Fruit fly (Drosophila melanogaster) whole organism, embryonic: ENCODE measurements around the gene ZAP3.

Experiments used
- Ada2b ChIP-seq: fragments of 200-800 bp; sonication (Bioruptor generic); IDR thresholded peaks from 2 replicates; pipeline ENCODE4 v1.3.6; 2022; ENCODE audit warnings: missing biosample characterization, missing genetic modification characterization
- CG1024 ChIP-seq: fragments of 200-800 bp; sonication (Bioruptor generic); IDR thresholded peaks from 2 replicates; pipeline ENCODE4 v1.3.6; 2022; ENCODE audit warnings: missing biosample characterization, missing genetic modification characterization
- CG12219 ChIP-seq: fragments of 200-800 bp; sonication (Bioruptor generic); optimal IDR thresholded peaks from 3 replicates; lab custom pipeline; 2018; ENCODE audit warnings: missing biosample characterization, mild to moderate bottlenecking, missing genetic modification characterization
- CG12236 ChIP-seq: fragments of 200-800 bp; sonication (Bioruptor generic); optimal IDR thresholded peaks from 2 replicates; lab custom pipeline; 2016; ENCODE audit warnings: missing biosample characterization, missing genetic modification characterization
- CG13775 ChIP-seq: fragments of 200-800 bp; sonication (Bioruptor generic); optimal IDR thresholded peaks from 3 replicates; lab custom pipeline; 2017; ENCODE audit warnings: missing biosample characterization, mild to moderate bottlenecking, missing genetic modification characterization
- CG14860 ChIP-seq: fragments of 200-800 bp; sonication (Bioruptor generic); IDR thresholded peaks from 3 replicates; pipeline ENCODE4 v1.3.6; 2022; ENCODE audit warnings: missing biosample characterization, missing genetic modification characterization; ENCODE audit not compliant: partially characterized antibody
- CG16813 ChIP-seq: fragments of 200-800 bp; sonication (Bioruptor generic); IDR thresholded peaks from 3 replicates; pipeline ENCODE4 v1.3.6; 2022; ENCODE audit warnings: missing biosample characterization, missing genetic modification characterization; ENCODE audit not compliant: partially characterized antibody
- CG17829 ChIP-seq: fragments of 200-800 bp; optimal IDR thresholded peaks from 2 replicates; lab custom pipeline; 2019; ENCODE audit warnings: missing biosample characterization, mild to moderate bottlenecking, missing genetic modification characterization, moderate library complexity
- CG18011 ChIP-seq: fragments of 200-800 bp; sonication (Bioruptor generic); optimal IDR thresholded peaks from 2 replicates; lab custom pipeline; 2017; ENCODE audit warnings: missing biosample characterization, missing genetic modification characterization, mild to moderate bottlenecking, moderate library complexity, missing genotype
- CG2712 ChIP-seq: fragments of 200-800 bp; optimal IDR thresholded peaks from 3 replicates; lab custom pipeline; 2019; ENCODE audit warnings: missing biosample characterization, mild to moderate bottlenecking, missing genetic modification characterization, moderate library complexity
- CG2875 ChIP-seq: fragments of 200-800 bp; sonication (Bioruptor generic); optimal IDR thresholded peaks from 2 replicates; lab custom pipeline; 2017; ENCODE audit warnings: missing biosample characterization, mild to moderate bottlenecking, missing genetic modification characterization, missing genetic modification reagents
- CG33557 ChIP-seq: fragments of 200-800 bp; sonication (Bioruptor generic); optimal IDR thresholded peaks from 2 replicates; lab custom pipeline; 2019; ENCODE audit warnings: missing biosample characterization, mild to moderate bottlenecking, missing genetic modification characterization, moderate library complexity
- CG4617 ChIP-seq: fragments of 200-800 bp; sonication (Bioruptor generic); optimal IDR thresholded peaks from 3 replicates; lab custom pipeline; 2016; ENCODE audit warnings: missing biosample characterization, missing genetic modification characterization, borderline replicate concordance
- CG5245 ChIP-seq: fragments of 200-800 bp; sonication (Bioruptor generic); optimal IDR thresholded peaks from 3 replicates; lab custom pipeline; 2016; ENCODE audit warnings: missing biosample characterization, missing genetic modification characterization
- CG7928 ChIP-seq: fragments of 200-800 bp; sonication (Bioruptor generic); optimal IDR thresholded peaks from 2 replicates; lab custom pipeline; 2017; ENCODE audit warnings: missing biosample characterization, mild to moderate bottlenecking, missing genetic modification characterization
- CG7963 ChIP-seq: fragments of 200-800 bp; sonication (Bioruptor generic); IDR thresholded peaks from 3 replicates; pipeline ENCODE4 v1.3.6; 2022; ENCODE audit warnings: missing biosample characterization, missing genetic modification characterization; ENCODE audit not compliant: partially characterized antibody
- CG9727 ChIP-seq: fragments of 200-800 bp; sonication (Bioruptor generic); optimal IDR thresholded peaks from 3 replicates; lab custom pipeline; 2017; ENCODE audit warnings: missing biosample characterization, mild to moderate bottlenecking, missing genetic modification characterization
- CG9817 ChIP-seq: fragments of 200-800 bp; sonication (Bioruptor generic); optimal IDR thresholded peaks from 2 replicates; lab custom pipeline; 2018; ENCODE audit warnings: missing biosample characterization, mild to moderate bottlenecking, missing genetic modification characterization, moderate library complexity
- CoRest ChIP-seq: fragments of 200-800 bp; sonication (Bioruptor generic); optimal IDR thresholded peaks from 3 replicates; lab custom pipeline; 2018; ENCODE audit warnings: missing biosample characterization, mild to moderate bottlenecking, missing genetic modification characterization, moderate library complexity
- Eip74EF ChIP-seq, 2 experiments: fragments of 200-800 bp in 1 of 2; fragments of >200 bp in 1 of 2; sonication (Bioruptor generic) in 1 of 2; optimal IDR thresholded peaks; 2 replicates each; lab custom pipeline; 2017 to 2019; ENCODE audit warnings: missing biosample characterization in 2 of 2, missing genetic modification characterization in 2 of 2, mild to moderate bottlenecking in 1 of 2, moderate library complexity in 1 of 2
- Elba2 ChIP-seq: fragments of 200-800 bp; sonication (Bioruptor generic); optimal IDR thresholded peaks from 3 replicates; lab custom pipeline; 2016; ENCODE audit warnings: missing biosample characterization, missing genetic modification characterization
- Hr3 ChIP-seq: fragments of 200-800 bp; sonication (Bioruptor generic); optimal IDR thresholded peaks from 3 replicates; lab custom pipeline; 2016; ENCODE audit warnings: missing biosample characterization, missing genetic modification characterization
- Meics ChIP-seq: fragments of 200-800 bp; sonication (Bioruptor generic); optimal IDR thresholded peaks from 2 replicates; lab custom pipeline; 2017; ENCODE audit warnings: missing biosample characterization, mild to moderate bottlenecking, missing genetic modification characterization
- NfI ChIP-seq: fragments of 200-800 bp; sonication (Bioruptor generic); optimal IDR thresholded peaks from 3 replicates; lab custom pipeline; 2018; ENCODE audit warnings: missing biosample characterization, mild to moderate bottlenecking, missing genetic modification characterization, moderate library complexity
- Rx ChIP-seq: fragments of 200-800 bp; sonication (Bioruptor generic); IDR thresholded peaks from 2 replicates; pipeline ENCODE4 v1.3.6; 2022; ENCODE audit warnings: missing biosample characterization, missing genetic modification characterization
- Side ChIP-seq: fragments of 200-800 bp; sonication (Bioruptor generic); optimal IDR thresholded peaks from 2 replicates; lab custom pipeline; 2016; ENCODE audit warnings: missing biosample characterization, missing genetic modification characterization
- Spps ChIP-seq: fragments of 200-800 bp; sonication (Bioruptor generic); optimal IDR thresholded peaks from 2 replicates; lab custom pipeline; 2018; ENCODE audit warnings: missing biosample characterization, mild to moderate bottlenecking, missing genetic modification characterization
- cato ChIP-seq: fragments of 200-800 bp; sonication (Bioruptor generic); optimal IDR thresholded peaks from 2 replicates; lab custom pipeline; 2016; ENCODE audit warnings: missing biosample characterization, missing genetic modification characterization, borderline replicate concordance
- chinmo ChIP-seq: fragments of 200-800 bp; sonication (Bioruptor generic); IDR thresholded peaks from 4 replicates; pipeline ENCODE4 v1.3.6; 2022; ENCODE audit warnings: missing biosample characterization, missing genetic modification characterization; ENCODE audit not compliant: partially characterized antibody
- ci ChIP-seq: fragments of 200-800 bp; sonication (Bioruptor generic); IDR thresholded peaks from 3 replicates; pipeline ENCODE4 v1.3.6; 2022; ENCODE audit warnings: missing biosample characterization, missing genetic modification characterization
- emc ChIP-seq: fragments of 200-800 bp; sonication (Bioruptor generic); optimal IDR thresholded peaks from 2 replicates; lab custom pipeline; 2016; ENCODE audit warnings: missing biosample characterization, missing genetic modification characterization
- eve ChIP-seq, 2 experiments: fragments of >200 bp; optimal IDR thresholded peaks; 2 replicates each; lab custom pipeline; 2017; ENCODE audit warnings: missing biosample characterization in 2 of 2, missing genetic modification characterization in 2 of 2
- fu2 ChIP-seq: fragments of 200-800 bp; sonication (Bioruptor generic); optimal IDR thresholded peaks from 2 replicates; lab custom pipeline; 2016; ENCODE audit warnings: missing biosample characterization, missing genetic modification characterization
- gcm ChIP-seq: fragments of 200-800 bp; sonication (Bioruptor generic); optimal IDR thresholded peaks from 2 replicates; lab custom pipeline; 2019; ENCODE audit warnings: missing biosample characterization, mild to moderate bottlenecking, missing genetic modification characterization, moderate library complexity
- grn ChIP-seq: fragments of 200-800 bp; sonication (Bioruptor generic); optimal IDR thresholded peaks from 3 replicates; lab custom pipeline; 2017; ENCODE audit warnings: missing biosample characterization, missing genetic modification characterization
- gsb ChIP-seq: fragments of 200-800 bp; sonication (Bioruptor generic); IDR thresholded peaks from 2 replicates; pipeline ENCODE4 v1.3.6; 2022; ENCODE audit warnings: missing biosample characterization, missing genetic modification characterization
- gt ChIP-seq: fragments of 200-800 bp; sonication (Bioruptor generic); IDR thresholded peaks from 2 replicates; pipeline ENCODE4 v1.3.6; 2022; ENCODE audit warnings: missing biosample characterization, missing genetic modification characterization
- ind ChIP-seq: fragments of 200-800 bp; sonication (Bioruptor generic); optimal IDR thresholded peaks from 3 replicates; lab custom pipeline; 2016; ENCODE audit warnings: missing biosample characterization, missing genetic modification characterization
- knrl ChIP-seq: fragments of 200-800 bp; sonication (Bioruptor generic); IDR thresholded peaks from 3 replicates; pipeline ENCODE4 v1.3.6; 2022; ENCODE audit warnings: missing biosample characterization, missing genetic modification characterization; ENCODE audit not compliant: partially characterized antibody
- lab ChIP-seq: fragments of 200-800 bp; sonication (Bioruptor generic); optimal IDR thresholded peaks from 3 replicates; lab custom pipeline; 2017; ENCODE audit warnings: missing biosample characterization, missing genetic modification characterization, mild to moderate bottlenecking, moderate library complexity, missing genetic modification reagents
- peb ChIP-seq: fragments of 200-800 bp; sonication (Bioruptor generic); IDR thresholded peaks from 2 replicates; pipeline ENCODE4 v1.3.6; 2022; ENCODE audit warnings: missing biosample characterization, missing genetic modification characterization
- pnt ChIP-seq: fragments of 200-800 bp; sonication (Bioruptor generic); optimal IDR thresholded peaks from 3 replicates; lab custom pipeline; 2016; ENCODE audit warnings: missing biosample characterization, missing genetic modification characterization
- pum ChIP-seq: fragments of 200-800 bp; sonication (Bioruptor generic); optimal IDR thresholded peaks from 2 replicates; lab custom pipeline; 2016; ENCODE audit warnings: missing biosample characterization, missing genetic modification characterization
- run ChIP-seq: fragments of 200-800 bp; sonication (Bioruptor generic); optimal IDR thresholded peaks from 3 replicates; lab custom pipeline; 2018; ENCODE audit warnings: missing biosample characterization, mild to moderate bottlenecking, missing genetic modification characterization
- sd ChIP-seq: fragments of 200-800 bp; sonication (Bioruptor generic); optimal IDR thresholded peaks from 3 replicates; lab custom pipeline; 2018; ENCODE audit warnings: missing biosample characterization, mild to moderate bottlenecking, missing genetic modification characterization, moderate library complexity
- ssp ChIP-seq: fragments of 200-800 bp; sonication (Bioruptor generic); IDR thresholded peaks from 2 replicates; pipeline ENCODE4 v1.3.6; 2022; ENCODE audit warnings: missing biosample characterization, missing genetic modification characterization
- stc ChIP-seq: fragments of 200-800 bp; sonication (Bioruptor generic); IDR thresholded peaks from 2 replicates; pipeline ENCODE4 v1.3.6; 2022; ENCODE audit warnings: missing biosample characterization, missing genetic modification characterization
- usp ChIP-seq: fragments of >200 bp; optimal IDR thresholded peaks from 2 replicates; lab custom pipeline; 2017; ENCODE audit warnings: missing biosample characterization, missing genetic modification characterization

ZAP3 gene

DNA sequence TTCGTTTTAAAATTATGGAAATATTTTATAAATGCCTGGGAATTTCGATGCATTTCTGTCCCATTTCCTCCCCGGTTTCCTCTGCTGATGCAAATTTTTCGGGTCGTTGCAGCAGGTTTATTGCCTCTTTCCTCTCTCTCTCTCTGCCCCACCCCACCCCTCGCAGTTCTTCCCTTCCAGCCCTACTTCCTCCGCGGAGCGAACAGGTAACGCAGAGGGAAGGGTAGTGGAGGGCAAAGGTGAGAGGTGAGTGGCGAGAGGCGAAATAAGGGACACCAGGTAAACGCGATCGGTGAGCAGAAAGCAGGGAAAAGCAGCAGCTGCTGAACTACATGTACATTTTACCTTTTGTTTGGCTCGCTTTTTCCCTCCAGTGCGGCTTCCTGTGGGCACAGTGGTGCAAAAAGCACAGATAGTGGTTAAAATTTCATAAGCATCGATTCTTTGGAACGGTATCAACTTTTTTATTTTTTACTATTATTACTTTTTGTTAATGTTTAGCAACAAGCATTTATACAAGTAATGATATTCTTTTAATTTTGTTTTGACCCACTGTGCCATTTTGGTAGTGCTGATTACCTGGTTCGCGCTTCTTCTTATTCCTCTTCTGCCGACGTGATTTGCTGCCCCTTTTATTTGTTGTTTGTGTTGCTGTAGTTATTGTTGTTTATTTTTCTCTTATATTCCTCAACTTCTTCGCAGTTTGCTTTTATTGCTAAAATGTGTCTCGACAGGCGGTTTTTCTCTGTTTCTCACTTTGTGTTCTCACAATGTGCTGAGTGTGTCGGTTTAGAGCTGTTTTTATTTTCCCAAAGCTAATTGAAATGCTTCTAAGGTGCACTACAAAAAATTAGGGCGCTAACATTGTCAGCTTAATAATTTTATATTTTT is 6.0 kb upstream of the ZAP3 start (continued):
- TF ChIP-seq CoRest (tag; lab: Kevin White, UChicago) (peak; percentile 48), fu2 (no peak), CG2712 (tag; lab: Kevin White, UChicago) (peak; percentile 76), gsb (GFP tag; lab: Robert Waterston, UW) (no peak), pum (GFP tag; lab: Kevin White, UChicago) (peak; percentile 8), Eip74EF (GFP tag; optimal IDR thresholded peaks at IDR 0.05; lab: Kevin White, UChicago) (no peak), usp (GFP tag; lab: Kevin White, UChicago) (no peak), gt (no peak), CG2875 (GFP tag; lab: Kevin White, UChicago) (peak; percentile 58), gcm (GFP tag; lab: Kevin White, UChicago) (peak; percentile 55), CG9817 (peak; percentile 27), CG13775 (GFP tag; lab: Kevin White, UChicago) (peak; percentile 67), CG33557 (GFP tag; lab: Kevin White, UChicago) (peak; percentile 56), Spps (peak; percentile 43), sd (tag; lab: Kevin White, UChicago) (no peak), CG7928 (no peak), ind (GFP tag; lab: Kevin White, UChicago) (peak; percentile 41), eve (GFP tag; optimal IDR thresholded peaks at IDR 0.05; lab: Kevin White, UChicago) (peak in 1 of 2 experiments; percentile 9), CG5245 (GFP tag; lab: Kevin White, UChicago) (peak; percentile 15), NfI (peak; percentile 26), Meics (GFP tag; lab: Kevin White, UChicago) (peak; percentile 27), Elba2 (GFP tag; lab: Kevin White, UChicago) (peak; percentile 55), CG9727 (peak; percentile 77), CG4617 (no peak), Ada2b (GFP tag; lab: Robert Waterston, UW) (peak; percentile 80), CG7963 (GFP tag; lab: Robert Waterston, UW) (no peak), cato (GFP tag; lab: Kevin White, UChicago) (no peak), Hr3 (GFP tag; lab: Kevin White, UChicago) (peak; percentile 47), ci (peak; percentile 68; the same call in 2 of the 3 replicates), CG18011 (peak; percentile 35), chinmo (GFP tag; lab: Robert Waterston, UW) (no peak), Side (peak; percentile 48), CG1024 (GFP tag; lab: Robert Waterston, UW) (no peak), knrl (GFP tag; lab: Robert Waterston, UW) (no peak), CG16813 (GFP tag; lab: Robert Waterston, UW) (peak; percentile 29; the same call in 1 of the 3 replicates), peb (GFP tag; lab: Robert Waterston, UW) (peak; percentile 29; the same call in 1 of the 2 replicates), pnt (GFP tag; lab: Kevin White, UChicago) (peak; percentile 36), grn (GFP tag; lab: Kevin White, UChicago) (no peak), emc (GFP tag; lab: Kevin White, UChicago) (no peak), run (tag; lab: Kevin White, UChicago) (no peak), CG17829 (tag; lab: Kevin White, UChicago) (peak; percentile 68), stc (GFP tag; lab: Robert Waterston, UW) (peak; percentile 55; the same call in 1 of the 2 replicates), CG12236 (GFP tag; lab: Kevin White, UChicago) (no peak), CG14860 (no peak), lab (GFP tag; lab: Kevin White, UChicago) (peak; percentile 61), CG12219 (GFP tag; lab: Kevin White, UChicago) (peak; percentile 13), Rx (peak; percentile 35; the same call in 1 of the 2 replicates), ssp (GFP tag; lab: Robert Waterston, UW) (peak; percentile 36; the same call in 1 of the 2 replicates)
